Worm (Caenorhabditis elegans) whole organism, L3 larva: ENCODE measurements around the gene chil-5.

Experiments
- ZK546.5 ChIP-seq: sonication (generic microtip); optimal IDR thresholded peaks from 2 replicates; lab custom pipeline; 2017; ENCODE audit warnings: missing biosample characterization, missing genetic modification characterization
- nhr-67 ChIP-seq: fragments of 150-350 bp; optimal IDR thresholded peaks from 2 replicates; lab custom pipeline; 2014; ENCODE audit warnings: missing biosample characterization, missing genetic modification characterization
- nhr-77 ChIP-seq: fragments of 150-350 bp; optimal IDR thresholded peaks from 2 replicates; lab custom pipeline; 2014; ENCODE audit warnings: missing biosample characterization, missing genetic modification characterization
- pha-4 ChIP-seq: fragments of 150-350 bp; optimal IDR thresholded peaks from 2 replicates; lab custom pipeline; 2014; ENCODE audit warnings: missing biosample characterization, missing genetic modification reagents, missing genetic modification characterization

- TF ChIP-seq nhr-77 (no peak), ZK546.5 (tag; lab: Kevin White, UChicago) (no peak), nhr-67 (no peak), pha-4 (tag; lab: Kevin White, UChicago) (no peak)
These were observed 25.6 kb downstream of the chil-5 start, which contains the start of gene ZK938.3 for ce11 chrII:9833855-9834254.
